Fruit fly (Drosophila melanogaster): ENCODE results near the gene CG46426.

The CG46426 gene

dm6 chr2L:11807697-11808226, 34.9 kb upstream of the CG46426 start (continued):
- TF ChIP-seq ato (GFP tag; IDR thresholded peaks at IDR 0.05; ENCODE audit: partially characterized antibody) (peak; percentile 55; the same call in 1 of the 2 replicates), CG6175 (GFP tag; IDR thresholded peaks at IDR 0.05) (peak; percentile 98), Sox102F (GFP tag; optimal IDR thresholded peaks at IDR 0.05) (no peak), Ravus (GFP tag; IDR thresholded peaks at IDR 0.05) (no peak), bcd (GFP tag; optimal IDR thresholded peaks at IDR 0.05) (no peak), lov (optimal IDR thresholded peaks at IDR 0.05) (no peak), lov (GFP tag; IDR thresholded peaks at IDR 0.05) (0 out of 3 replicates have a peak, but pooled peaks have one; percentile 50), Poxn (GFP tag; IDR thresholded peaks at IDR 0.05) (no peak), CG17829 (tag; optimal IDR thresholded peaks at IDR 0.05) (no peak), CG33213 (GFP tag; optimal IDR thresholded peaks at IDR 0.05) (no peak), chif (GFP tag; optimal IDR thresholded peaks at IDR 0.05) (no peak), row (GFP tag; IDR thresholded peaks at IDR 0.05) (no peak; the same call in 2 of the 3 replicates), NFAT (GFP tag; IDR thresholded peaks at IDR 0.05) (peak; percentile 68), run (tag; optimal IDR thresholded peaks at IDR 0.05) (peak; percentile 71), bigmax (GFP tag; optimal IDR thresholded peaks at IDR 0.05) (no peak), zf30C (GFP tag; optimal IDR thresholded peaks at IDR 0.05) (peak; percentile 16), CG7372 (GFP tag; IDR thresholded peaks at IDR 0.05) (no peak), CG3726 (GFP tag; IDR thresholded peaks at IDR 0.05) (no peak), CG10267 (tag; optimal IDR thresholded peaks at IDR 0.05) (no peak), sens (GFP tag) (peak; percentile 88), amos (GFP tag; IDR thresholded peaks at IDR 0.05; ENCODE audit: partially characterized antibody) (peak; percentile 53; the same call in 1 of the 2 replicates), D19B (GFP tag; optimal IDR thresholded peaks at IDR 0.05) (no peak), chm (GFP tag; IDR thresholded peaks at IDR 0.05) (peak; percentile 67; the same call in 1 of the 2 replicates), nau (GFP tag; optimal IDR thresholded peaks at IDR 0.05) (no peak), nerfin-2 (GFP tag; IDR thresholded peaks at IDR 0.05; ENCODE audit: partially characterized antibody) (no peak), CG6683 (GFP tag; optimal IDR thresholded peaks at IDR 0.05) (no peak), lola (GFP tag; optimal IDR thresholded peaks at IDR 0.05) (peak in 1 of 3 experiments; percentile 83), lab (GFP tag; optimal IDR thresholded peaks at IDR 0.05) (peak; percentile 65), CkIIα-i1 (GFP tag; IDR thresholded peaks at IDR 0.05) (no peak), ems (GFP tag; optimal IDR thresholded peaks at IDR 0.05) (peak; percentile 10), CG31441 (GFP tag; IDR thresholded peaks at IDR 0.05) (no peak), CG10431 (GFP tag; optimal IDR thresholded peaks at IDR 0.05) (no peak), Sox100B (GFP tag; optimal IDR thresholded peaks at IDR 0.05) (no peak), p53 (GFP tag; optimal IDR thresholded peaks at IDR 0.05) (peak; percentile 4), gcm (GFP tag; optimal IDR thresholded peaks at IDR 0.05) (peak; percentile 25), CG32767 (GFP tag; IDR thresholded peaks at IDR 0.05) (0 out of 2 replicates have a peak, but pooled peaks have one; percentile 30), CG11456 (GFP tag; IDR thresholded peaks at IDR 0.05) (no peak; the same call in 2 of the 3 replicates), sd (tag; optimal IDR thresholded peaks at IDR 0.05) (peak; percentile 84), CG12236 (GFP tag; optimal IDR thresholded peaks at IDR 0.05) (no peak), Lim3 (GFP tag; IDR thresholded peaks at IDR 0.05) (no peak), Fer2 (tag; optimal IDR thresholded peaks at IDR 0.05) (no peak), aop (GFP tag; IDR thresholded peaks at IDR 0.05) (no peak), hth (optimal IDR thresholded peaks at IDR 0.05) (no peak), CG6654 (GFP tag; optimal IDR thresholded peaks at IDR 0.05) (no peak), Bdp1 (GFP tag; optimal IDR thresholded peaks at IDR 0.05) (no peak), CG12219 (GFP tag; optimal IDR thresholded peaks at IDR 0.05) (peak; percentile 9), CG10366 (GFP tag; IDR thresholded peaks at IDR 0.05) (no peak), CG13287 (GFP tag; IDR thresholded peaks at IDR 0.05; ENCODE audit: partially characterized antibody) (0 out of 2 replicates have a peak, but pooled peaks have one; percentile 38), CG7839 (tag; optimal IDR thresholded peaks at IDR 0.05) (no peak), CG31365 (tag; optimal IDR thresholded peaks at IDR 0.05) (no peak), slou (GFP tag; optimal IDR thresholded peaks at IDR 0.05) (no peak)
